Worm (Caenorhabditis elegans) whole organism, L1 larva: Measurements from ENCODE around the gene copz-1.

ENCODE experiments used
- elt-2 ChIP-seq: sonication (generic microtip); optimal IDR thresholded peaks from 2 replicates; lab custom pipeline; 2016; ENCODE audit warnings: missing genetic modification characterization, mild to moderate bottlenecking, inconsistent platforms, missing compliant biosample characterization, missing genetic modification reagents
- fos-1 ChIP-seq: fragments of 150-350 bp; optimal IDR thresholded peaks from 2 replicates; lab custom pipeline; 2014; ENCODE audit warnings: missing biosample characterization, missing genetic modification characterization
- hpl-2 ChIP-seq: fragments of 150-350 bp; optimal IDR thresholded peaks from 2 replicates; lab custom pipeline; 2014; ENCODE audit warnings: missing biosample characterization, missing genetic modification reagents, missing genetic modification characterization
- lin-15B ChIP-seq: fragments of 150-350 bp; sonication (generic microtip); optimal IDR thresholded peaks from 3 replicates; lab custom pipeline; 2014; ENCODE audit warnings: missing biosample characterization, missing genetic modification characterization
- nhr-11 ChIP-seq: fragments of 150-350 bp; optimal IDR thresholded peaks from 2 replicates; lab custom pipeline; 2014; ENCODE audit warnings: missing biosample characterization, missing genetic modification characterization

DNA sequence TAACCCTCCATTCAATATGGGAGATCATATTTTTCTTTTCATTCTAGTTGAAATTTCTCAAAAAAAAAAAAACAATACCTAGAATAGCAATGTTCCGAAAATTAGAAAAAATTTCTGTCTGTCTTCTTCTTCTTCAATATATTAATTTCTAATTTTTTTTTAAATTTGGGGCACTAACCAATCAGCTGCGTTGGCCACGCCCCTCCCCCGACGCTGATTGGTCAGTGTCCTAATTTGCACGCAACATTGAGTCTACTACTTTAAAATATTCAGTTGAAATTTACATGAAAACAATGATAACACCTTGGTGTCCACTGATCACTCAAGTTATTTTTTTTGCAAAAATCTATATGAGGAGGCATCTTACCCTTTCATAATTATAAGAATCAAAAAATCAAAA is 23.3 kb downstream of the copz-1 start:
- TF ChIP-seq lin-15B (tag; lab: Kevin White, UChicago) (no peak), fos-1 (tag; lab: Kevin White, UChicago) (no peak), nhr-11 (tag; lab: Kevin White, UChicago) (no peak), hpl-2 (no peak), elt-2 (tag; lab: Kevin White, UChicago) (no peak)
